Fruit fly (Drosophila melanogaster): Measurements from ENCODE around the gene prg.

Gene prg

dm6 chr2L:8514748-8515147, 50.5 kb downstream of the prg start, which contains the start of the genes CG13097 and PIG-U:
TSS of gene CG13097 (minus strand) at chr2L:8514868.
TSS of gene PIG-U (plus strand) at chr2L:8515096.
- TF ChIP-seq Hr83 (GFP tag; optimal IDR thresholded peaks at IDR 0.05; ENCODE audit: poor library complexity, severe bottlenecking) (peak; percentile 94), sv (GFP tag; optimal IDR thresholded peaks at IDR 0.05) (peak; percentile 78), Vsx2 (GFP tag; optimal IDR thresholded peaks at IDR 0.05; ENCODE audit: partially characterized antibody) (no peak), Dfd (GFP tag; optimal IDR thresholded peaks at IDR 0.05) (no peak), CG9705 (GFP tag; optimal IDR thresholded peaks at IDR 0.05) (peak; percentile 79), dsf (GFP tag; optimal IDR thresholded peaks at IDR 0.05; ENCODE audit: borderline replicate concordance) (peak; percentile 88), CrebA (GFP tag; optimal IDR thresholded peaks at IDR 0.05; ENCODE audit: borderline replicate concordance) (no peak), Hnf4 (GFP tag; optimal IDR thresholded peaks at IDR 0.05) (peak; percentile 93), usp (GFP tag; optimal IDR thresholded peaks at IDR 0.05) (no peak), rgr (GFP tag; optimal IDR thresholded peaks at IDR 0.05) (no peak), Dif (GFP tag; optimal IDR thresholded peaks at IDR 0.05; ENCODE audit: partially characterized antibody) (no peak), N (GFP tag; optimal IDR thresholded peaks at IDR 0.05) (no peak), Sp1 (GFP tag; optimal IDR thresholded peaks at IDR 0.05) (no peak), dmrt93B (GFP tag; optimal IDR thresholded peaks at IDR 0.05) (no peak), lola (GFP tag; optimal IDR thresholded peaks at IDR 0.05) (no peak), jim (GFP tag; optimal IDR thresholded peaks at IDR 0.05) (no peak), Jra (GFP tag; optimal IDR thresholded peaks at IDR 0.05) (peak; percentile 90), Hr78 (GFP tag; optimal IDR thresholded peaks at IDR 0.05) (no peak), h (GFP tag; optimal IDR thresholded peaks at IDR 0.05) (peak; percentile 93), br (GFP tag; optimal IDR thresholded peaks at IDR 0.05) (peak; percentile 89), tai (GFP tag; optimal IDR thresholded peaks at IDR 0.05) (no peak), woc (GFP tag; optimal IDR thresholded peaks at IDR 0.05) (no peak), sage (GFP tag; optimal IDR thresholded peaks at IDR 0.05) (no peak), Abd-B (GFP tag; optimal IDR thresholded peaks at IDR 0.05) (no peak), pan (optimal IDR thresholded peaks at IDR 0.05) (no peak), foxo (GFP tag; optimal IDR thresholded peaks at IDR 0.05) (peak; percentile 65 to 93), Rel (GFP tag; optimal IDR thresholded peaks at IDR 0.05) (peak; percentile 2), Rel (tag; optimal IDR thresholded peaks at IDR 0.05) (peak; percentile 62), fru (GFP tag; optimal IDR thresholded peaks at IDR 0.05) (peak; percentile 86), HLH106 (tag; optimal IDR thresholded peaks at IDR 0.05) (peak; percentile 88), CG32264 (GFP tag; optimal IDR thresholded peaks at IDR 0.05) (peak; percentile 66), ey (GFP tag; optimal IDR thresholded peaks at IDR 0.05) (peak; percentile 89), psq (GFP tag; optimal IDR thresholded peaks at IDR 0.05) (peak; percentile 80), dl (GFP tag; optimal IDR thresholded peaks at IDR 0.05; ENCODE audit: insufficient read depth in 1 of 2, partially characterized antibody in 2 of 2) (no peak), Mio (GFP tag; optimal IDR thresholded peaks at IDR 0.05) (peak; percentile 20), brk (GFP tag; optimal IDR thresholded peaks at IDR 0.05) (no peak), GATAd (GFP tag; optimal IDR thresholded peaks at IDR 0.05) (peak; percentile 62), OdsH (GFP tag; optimal IDR thresholded peaks at IDR 0.05) (peak; percentile 85), Myc (optimal IDR thresholded peaks at IDR 0.05) (no peak)

Data from whole organism, wandering third instar larva.